Fruit fly (Drosophila melanogaster): ENCODE data around the gene ND-20.

ND-20 gene

DNA sequence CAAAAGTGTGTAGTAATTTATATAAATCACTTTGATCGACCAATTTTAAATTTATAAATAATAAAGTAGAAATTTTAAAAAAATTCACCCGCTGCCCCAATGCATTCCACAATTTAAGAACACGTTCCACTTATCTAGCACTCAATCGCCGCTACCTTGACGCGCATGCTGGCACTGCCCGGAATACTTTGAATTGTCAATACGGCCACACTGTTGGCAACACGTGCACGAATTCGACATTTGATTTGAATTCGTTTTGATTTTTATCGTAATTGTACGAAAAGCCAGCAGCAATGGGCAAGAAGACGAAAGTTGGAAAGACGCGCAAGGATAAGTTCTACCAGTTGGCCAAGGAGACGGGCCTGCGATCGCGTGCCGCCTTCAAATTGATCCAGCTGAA is 10.2 kb upstream of the ND-20 start, which contains the start of gene CG8939 (continued):
- peak; percentile 92 for TF ChIP-seq cwo (GFP tag; optimal IDR thresholded peaks at IDR 0.05)
- peak; percentile 78 for TF ChIP-seq CG10147 (GFP tag; optimal IDR thresholded peaks at IDR 0.05)
- TF ChIP-seq cas (GFP tag; IDR thresholded peaks at IDR 0.05) = no peak
- no peak for TF ChIP-seq Hr3 (GFP tag; optimal IDR thresholded peaks at IDR 0.05)
- peak; percentile 33; the same call in 1 of the 2 replicates for TF ChIP-seq CG13287 (GFP tag; IDR thresholded peaks at IDR 0.05; ENCODE audit: partially characterized antibody)
- peak; percentile 81 for TF ChIP-seq E2f2 (GFP tag; IDR thresholded peaks at IDR 0.05)
- TF ChIP-seq NfI (GFP tag; optimal IDR thresholded peaks at IDR 0.05) = no peak
- TF ChIP-seq kni (GFP tag; optimal IDR thresholded peaks at IDR 0.05) = no peak
- no peak for TF ChIP-seq B-H2 (GFP tag; optimal IDR thresholded peaks at IDR 0.05)
- TF ChIP-seq unc-4 (GFP tag; IDR thresholded peaks at IDR 0.05; ENCODE audit: partially characterized antibody) = 0 out of 2 replicates have a peak, but pooled peaks have one; percentile 18
- no peak for TF ChIP-seq pros (GFP tag; optimal IDR thresholded peaks at IDR 0.05)
- no peak for TF ChIP-seq cato (GFP tag; optimal IDR thresholded peaks at IDR 0.05; ENCODE audit: borderline replicate concordance)
- peak; percentile 17; the same call in 1 of the 2 replicates for TF ChIP-seq amos (GFP tag; IDR thresholded peaks at IDR 0.05; ENCODE audit: partially characterized antibody)
- no peak for TF ChIP-seq D (optimal IDR thresholded peaks at IDR 0.05)
- no peak for TF ChIP-seq D (GFP tag; optimal IDR thresholded peaks at IDR 0.05)
- TF ChIP-seq Ssrp (tag; optimal IDR thresholded peaks at IDR 0.05) = no peak
- no peak for TF ChIP-seq chm (GFP tag; IDR thresholded peaks at IDR 0.05)
- TF ChIP-seq lbe (GFP tag; optimal IDR thresholded peaks at IDR 0.05) = no peak
- no peak for TF ChIP-seq Chrac-16 (GFP tag; optimal IDR thresholded peaks at IDR 0.05)
- TF ChIP-seq bcd (GFP tag; optimal IDR thresholded peaks at IDR 0.05) = no peak

DNA sequence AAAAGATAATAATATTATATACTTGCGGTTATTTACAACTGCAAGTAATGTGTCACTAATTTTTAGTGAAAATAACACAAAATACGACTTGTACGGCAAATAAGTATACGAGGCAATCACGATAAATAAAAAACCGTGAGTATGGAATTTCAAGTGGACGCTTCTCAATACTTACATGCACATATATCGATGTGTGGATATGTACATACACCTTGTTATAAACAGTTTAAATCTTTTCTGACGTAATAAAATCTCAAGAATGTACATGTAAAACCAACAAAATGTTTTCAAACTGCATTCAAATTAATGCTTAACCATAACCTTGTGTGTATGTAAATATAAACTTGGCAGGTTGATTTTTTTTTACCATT is 5.9 kb upstream of the ND-20 start:
- TF ChIP-seq NFAT (GFP tag; IDR thresholded peaks at IDR 0.05) (no peak), oc (tag; optimal IDR thresholded peaks at IDR 0.05) (no peak), CG12391 (tag; optimal IDR thresholded peaks at IDR 0.05) (no peak), Xrp1 (GFP tag; IDR thresholded peaks at IDR 0.05) (no peak), tgo (GFP tag; IDR thresholded peaks at IDR 0.05) (no peak), CG10147 (GFP tag; optimal IDR thresholded peaks at IDR 0.05) (no peak), Hand (GFP tag; optimal IDR thresholded peaks at IDR 0.05) (no peak), GATAe (GFP tag; conservative IDR thresholded peaks at IDR 0.05) (no peak), phol (tag; optimal IDR thresholded peaks at IDR 0.05) (no peak), CoRest (tag; optimal IDR thresholded peaks at IDR 0.05) (no peak), aop (GFP tag; IDR thresholded peaks at IDR 0.05) (no peak), CG2712 (tag; optimal IDR thresholded peaks at IDR 0.05) (no peak), CG16779 (GFP tag; IDR thresholded peaks at IDR 0.05) (no peak), CG30020 (tag; optimal IDR thresholded peaks at IDR 0.05) (no peak), E2f1 (GFP tag; IDR thresholded peaks at IDR 0.05) (no peak), zen (tag; optimal IDR thresholded peaks at IDR 0.05) (no peak), sug (tag; optimal IDR thresholded peaks at IDR 0.05) (no peak), odd (GFP tag; optimal IDR thresholded peaks at IDR 0.05) (no peak), MESR4 (GFP tag; optimal IDR thresholded peaks at IDR 0.05) (peak; percentile 72), ems (GFP tag; optimal IDR thresholded peaks at IDR 0.05) (no peak), zfh2 (GFP tag; optimal IDR thresholded peaks at IDR 0.05) (no peak), CG7786 (GFP tag; optimal IDR thresholded peaks at IDR 0.05) (no peak), CG2129 (GFP tag; IDR thresholded peaks at IDR 0.05; ENCODE audit: partially characterized antibody) (no peak), CG9797 (GFP tag; optimal IDR thresholded peaks at IDR 0.05) (no peak), Med (GFP tag) (no peak), CG2116 (GFP tag; optimal IDR thresholded peaks at IDR 0.05) (no peak), Dll (GFP tag; IDR thresholded peaks at IDR 0.05; ENCODE audit: partially characterized antibody) (0 out of 4 replicates have a peak, but pooled peaks have one; percentile 21), lmd (GFP tag; IDR thresholded peaks at IDR 0.05) (no peak), Blimp-1 (GFP tag; optimal IDR thresholded peaks at IDR 0.05) (no peak), CG9609 (GFP tag; optimal IDR thresholded peaks at IDR 0.05) (no peak), caup (GFP tag; optimal IDR thresholded peaks at IDR 0.05; ENCODE audit: severe bottlenecking) (no peak), CG14014 (GFP tag; IDR thresholded peaks at IDR 0.05) (no peak)

Measured in whole organism, embryonic.